Fruit fly (Drosophila melanogaster) whole organism, embryonic: ENCODE results near the gene CG14545.
A peak's percentile ranks its signal among the peaks of the same experiment; 100 is the strongest.

Experiments
- Aef1 ChIP-seq: fragments of 200-800 bp; sonication (Bioruptor generic); IDR thresholded peaks from 3 replicates; pipeline ENCODE4 v1.3.6; 2022; ENCODE audit warnings: missing biosample characterization, missing genetic modification characterization
- B-H2 ChIP-seq: fragments of 200-800 bp; sonication (Bioruptor generic); optimal IDR thresholded peaks from 2 replicates; lab custom pipeline; 2018; ENCODE audit warnings: missing biosample characterization, mild to moderate bottlenecking, missing genetic modification characterization
- CG13296 ChIP-seq: fragments of 200-800 bp; sonication (Bioruptor generic); optimal IDR thresholded peaks from 3 replicates; lab custom pipeline; 2018; ENCODE audit warnings: missing biosample characterization, mild to moderate bottlenecking, missing genetic modification characterization
- CG13624 ChIP-seq: fragments of 200-800 bp; sonication (Bioruptor generic); optimal IDR thresholded peaks from 2 replicates; lab custom pipeline; 2016; ENCODE audit warnings: missing biosample characterization, missing genetic modification characterization
- CG13894 ChIP-seq: fragments of 200-800 bp; sonication (Bioruptor generic); optimal IDR thresholded peaks from 3 replicates; lab custom pipeline; 2018; ENCODE audit warnings: missing biosample characterization, mild to moderate bottlenecking, missing genetic modification characterization, moderate library complexity
- CG15479 ChIP-seq: fragments of 200-800 bp; sonication (Bioruptor generic); optimal IDR thresholded peaks from 3 replicates; lab custom pipeline; 2019; ENCODE audit warnings: missing biosample characterization, mild to moderate bottlenecking, missing genetic modification characterization, moderate library complexity
- CG17829 ChIP-seq: fragments of 200-800 bp; optimal IDR thresholded peaks from 2 replicates; lab custom pipeline; 2019; ENCODE audit warnings: missing biosample characterization, mild to moderate bottlenecking, missing genetic modification characterization, moderate library complexity
- CG2712 ChIP-seq: fragments of 200-800 bp; optimal IDR thresholded peaks from 3 replicates; lab custom pipeline; 2019; ENCODE audit warnings: missing biosample characterization, mild to moderate bottlenecking, missing genetic modification characterization, moderate library complexity
- CG30020 ChIP-seq: fragments of 200-800 bp; optimal IDR thresholded peaks from 2 replicates; lab custom pipeline; 2019; ENCODE audit warnings: missing biosample characterization, mild to moderate bottlenecking, missing genetic modification characterization, moderate library complexity
- CG33213 ChIP-seq: fragments of 200-800 bp; sonication (Bioruptor generic); optimal IDR thresholded peaks from 3 replicates; lab custom pipeline; 2016; ENCODE audit warnings: missing biosample characterization, missing genetic modification characterization
- CG42726 ChIP-seq: fragments of 200-800 bp; sonication (Bioruptor generic); IDR thresholded peaks from 2 replicates; pipeline ENCODE4 v1.3.6; 2022; ENCODE audit warnings: missing biosample characterization, missing genetic modification characterization; ENCODE audit not compliant: partially characterized antibody
- CG4360 ChIP-seq: fragments of 200-800 bp; sonication (Bioruptor generic); IDR thresholded peaks from 2 replicates; pipeline ENCODE4 v1.3.6; 2022; ENCODE audit warnings: missing biosample characterization, missing genetic modification characterization
- CG6791 ChIP-seq: fragments of 200-800 bp; sonication (Bioruptor generic); IDR thresholded peaks from 3 replicates; pipeline ENCODE4 v1.3.6; 2022; ENCODE audit warnings: missing biosample characterization, missing genetic modification characterization; ENCODE audit not compliant: partially characterized antibody
- CG6854 ChIP-seq: fragments of 200-800 bp; sonication (Bioruptor generic); optimal IDR thresholded peaks from 3 replicates; lab custom pipeline; 2017; ENCODE audit warnings: missing biosample characterization, mild to moderate bottlenecking, missing genetic modification characterization
- CG8290 ChIP-seq, 3 experiments: fragments of 200-800 bp; sonication (Bioruptor generic); optimal IDR thresholded peaks; 2 replicates each; lab custom pipeline; 2016 to 2019; ENCODE audit warnings: missing biosample characterization in 3 of 3, missing genetic modification characterization in 3 of 3, mild to moderate bottlenecking in 2 of 3, moderate library complexity in 1 of 3
- CG8765 ChIP-seq: fragments of 200-800 bp; sonication (Bioruptor generic); IDR thresholded peaks from 2 replicates; pipeline ENCODE4 v1.3.6; 2022; ENCODE audit warnings: missing biosample characterization, missing genetic modification characterization
- CG9437 ChIP-seq: fragments of 200-800 bp; sonication (Bioruptor generic); optimal IDR thresholded peaks from 2 replicates; lab custom pipeline; 2018; ENCODE audit warnings: missing biosample characterization, mild to moderate bottlenecking, missing genetic modification characterization
- CHES-1-like ChIP-seq: fragments of 200-800 bp; sonication (Bioruptor generic); optimal IDR thresholded peaks from 2 replicates; lab custom pipeline; 2016; ENCODE audit warnings: missing biosample characterization, missing genetic modification characterization
- Eip74EF ChIP-seq, 2 experiments: fragments of 200-800 bp in 1 of 2; fragments of >200 bp in 1 of 2; sonication (Bioruptor generic) in 1 of 2; optimal IDR thresholded peaks; 2 replicates each; lab custom pipeline; 2017 to 2019; ENCODE audit warnings: missing biosample characterization in 2 of 2, missing genetic modification characterization in 2 of 2, mild to moderate bottlenecking in 1 of 2, moderate library complexity in 1 of 2
- Fer1 ChIP-seq: fragments of 200-800 bp; sonication (Bioruptor generic); optimal IDR thresholded peaks from 2 replicates; lab custom pipeline; 2017; ENCODE audit warnings: missing biosample characterization, mild to moderate bottlenecking, missing genetic modification characterization
- Fer3 ChIP-seq: fragments of 200-800 bp; sonication (Bioruptor generic); optimal IDR thresholded peaks from 2 replicates; lab custom pipeline; 2018; ENCODE audit warnings: missing biosample characterization, mild to moderate bottlenecking, missing genetic modification characterization, moderate library complexity
- HLH4C ChIP-seq: fragments of 200-800 bp; sonication (Bioruptor generic); IDR thresholded peaks from 3 replicates; pipeline ENCODE4 v1.3.6; 2022; ENCODE audit warnings: missing biosample characterization, missing genetic modification characterization; ENCODE audit not compliant: partially characterized antibody
- HmgD ChIP-seq: fragments of 200-800 bp; sonication (Bioruptor generic); optimal IDR thresholded peaks from 3 replicates; lab custom pipeline; 2016; ENCODE audit warnings: missing biosample characterization, missing genetic modification characterization
- HmgZ ChIP-seq: fragments of 200-800 bp; sonication (Bioruptor generic); optimal IDR thresholded peaks from 2 replicates; lab custom pipeline; 2018; ENCODE audit warnings: missing biosample characterization, mild to moderate bottlenecking, missing genetic modification characterization
- Hr51 ChIP-seq, 2 experiments: fragments of 200-800 bp; sonication (Bioruptor generic); optimal IDR thresholded peaks; 2 replicates in 1 of 2; 3 replicates in 1 of 2; lab custom pipeline; 2016 to 2018; ENCODE audit warnings: missing biosample characterization in 2 of 2, missing genetic modification characterization in 2 of 2, mild to moderate bottlenecking in 1 of 2, moderate library complexity in 1 of 2
- MESR4 ChIP-seq: fragments of 200-800 bp; sonication (Bioruptor generic); optimal IDR thresholded peaks from 2 replicates; lab custom pipeline; 2018; ENCODE audit warnings: missing biosample characterization, mild to moderate bottlenecking, missing genetic modification characterization, moderate library complexity
- Med ChIP-seq: fragments of 200-800 bp; sonication (Bioruptor generic); peaks from one replicate; lab custom pipeline; 2016; ENCODE audit warnings: missing biosample characterization, missing genetic modification characterization, mild to moderate bottlenecking, inconsistent platforms, moderate library complexity
- aop ChIP-seq: fragments of 200-800 bp; sonication (Bioruptor generic); IDR thresholded peaks from 2 replicates; pipeline ENCODE4 v1.3.6; 2022; ENCODE audit warnings: missing biosample characterization, missing genetic modification characterization
- bsh ChIP-seq, 2 experiments: fragments of 200-800 bp; sonication (Bioruptor generic); optimal IDR thresholded peaks; 2 replicates each; lab custom pipeline; 2017 to 2018; ENCODE audit warnings: mild to moderate bottlenecking in 2 of 2, missing biosample characterization in 2 of 2, missing genetic modification characterization in 2 of 2, moderate library complexity in 1 of 2
- dpn ChIP-seq, 2 experiments: fragments of 200-800 bp; sonication (Bioruptor generic); optimal IDR thresholded peaks; 3 replicates each; lab custom pipeline; 2016; ENCODE audit warnings: missing biosample characterization in 2 of 2, missing genetic modification characterization in 2 of 2
- dysf ChIP-seq: fragments of 200-800 bp; sonication (Bioruptor generic); IDR thresholded peaks from 3 replicates; pipeline ENCODE4 v1.3.6; 2022; ENCODE audit warnings: missing biosample characterization, missing genetic modification characterization
- ems ChIP-seq: fragments of 200-800 bp; sonication (Bioruptor generic); optimal IDR thresholded peaks from 3 replicates; lab custom pipeline; 2016; ENCODE audit warnings: missing biosample characterization, missing genetic modification characterization
- fu2 ChIP-seq: fragments of 200-800 bp; sonication (Bioruptor generic); optimal IDR thresholded peaks from 2 replicates; lab custom pipeline; 2016; ENCODE audit warnings: missing biosample characterization, missing genetic modification characterization
- insv ChIP-seq, 2 experiments: fragments of 200-800 bp; sonication (Bioruptor generic); optimal IDR thresholded peaks; 3 replicates each; lab custom pipeline; 2016 to 2018; ENCODE audit warnings: missing biosample characterization in 2 of 2, missing genetic modification characterization in 2 of 2
- kah ChIP-seq: fragments of 200-800 bp; sonication (Bioruptor generic); optimal IDR thresholded peaks from 2 replicates; lab custom pipeline; 2018; ENCODE audit warnings: missing biosample characterization, mild to moderate bottlenecking, missing genetic modification characterization
- klu ChIP-seq: fragments of 200-800 bp; sonication (Bioruptor generic); IDR thresholded peaks from 2 replicates; pipeline ENCODE4 v1.3.6; 2022; ENCODE audit warnings: missing biosample characterization, missing genetic modification characterization
- p53 ChIP-seq: fragments of 200-800 bp; sonication (Bioruptor generic); optimal IDR thresholded peaks from 2 replicates; lab custom pipeline; 2016; ENCODE audit warnings: missing biosample characterization, missing genetic modification characterization
- sens ChIP-seq: fragments of 200-800 bp; sonication (Bioruptor generic); peaks from one replicate; lab custom pipeline; 2016; ENCODE audit warnings: missing biosample characterization, missing genetic modification characterization
- slbo ChIP-seq: fragments of 200-800 bp; sonication (Bioruptor generic); IDR thresholded peaks from 2 replicates; pipeline ENCODE4 v1.3.6; 2022; ENCODE audit warnings: missing biosample characterization, missing genetic modification characterization
- sna ChIP-seq: fragments of 200-800 bp; sonication (Bioruptor generic); IDR thresholded peaks from 2 replicates; pipeline ENCODE4 v1.3.6; 2022; ENCODE audit warnings: missing biosample characterization, missing genetic modification characterization; ENCODE audit not compliant: partially characterized antibody
- sqz ChIP-seq: fragments of 200-800 bp; sonication (Bioruptor generic); optimal IDR thresholded peaks from 3 replicates; lab custom pipeline; 2018; ENCODE audit warnings: missing biosample characterization, mild to moderate bottlenecking, missing genetic modification characterization
- stwl ChIP-seq: fragments of 200-800 bp; sonication (Bioruptor generic); optimal IDR thresholded peaks from 3 replicates; lab custom pipeline; 2018; ENCODE audit warnings: missing biosample characterization, mild to moderate bottlenecking, missing genetic modification characterization, moderate library complexity
- trem ChIP-seq: fragments of 200-800 bp; optimal IDR thresholded peaks from 3 replicates; lab custom pipeline; 2019; ENCODE audit warnings: missing biosample characterization, mild to moderate bottlenecking, missing genetic modification characterization, moderate library complexity

CG14545 gene

DNA sequence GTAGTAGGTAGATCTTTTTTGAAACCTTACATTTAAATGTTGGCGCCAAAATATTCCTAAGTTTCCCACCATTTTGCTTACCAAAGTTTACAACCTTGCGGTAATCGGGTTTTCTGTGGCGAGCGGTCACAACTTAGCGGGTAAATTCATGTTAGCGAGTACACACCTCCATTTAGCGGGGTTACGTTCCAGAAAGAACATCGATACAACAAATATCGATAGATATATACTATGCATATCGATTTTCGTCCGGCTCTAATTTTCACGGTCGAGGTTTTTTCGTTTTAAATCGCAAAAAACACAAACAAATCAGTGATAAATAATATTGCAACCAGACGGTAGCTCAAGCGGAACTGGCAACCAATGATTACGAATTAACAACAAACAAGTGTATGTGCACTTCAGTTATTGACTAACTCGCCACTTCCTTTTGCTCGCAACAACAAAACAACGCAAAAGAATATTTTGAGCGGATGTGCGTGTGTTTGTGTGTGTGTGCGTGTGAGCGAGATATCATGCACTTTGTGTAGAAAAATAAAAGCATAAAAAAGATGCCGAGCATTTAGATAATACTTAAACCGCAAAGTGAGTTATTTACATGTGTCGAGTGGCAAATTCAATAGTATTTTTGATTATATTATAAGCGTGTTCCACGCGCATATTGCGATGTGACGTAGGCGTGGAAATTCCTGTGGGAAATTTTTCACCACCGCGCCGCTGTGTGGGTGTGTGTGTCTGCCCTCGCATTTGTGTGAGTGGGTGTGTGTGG lies 37.4 kb upstream of the CG14545 start, which contains the start of gene Lnk (continued):
- TF ChIP-seq stwl (tag; lab: Kevin White, UChicago) (peak; percentile 51), dpn (GFP tag; optimal IDR thresholded peaks at IDR 0.05; lab: Kevin White, UChicago) (peak; percentile 10 to 33), CG9437 (GFP tag; lab: Kevin White, UChicago) (peak; percentile 3), ems (GFP tag; lab: Kevin White, UChicago) (no peak), sens (GFP tag; lab: Kevin White, UChicago) (peak; percentile 69), CG8290 (GFP tag; optimal IDR thresholded peaks at IDR 0.05; lab: Kevin White, UChicago) (no peak), CG8290 (tag; optimal IDR thresholded peaks at IDR 0.05; lab: Kevin White, UChicago) (peak in 1 of 2 experiments; percentile 60), CG2712 (tag; lab: Kevin White, UChicago) (peak; percentile 33), CG15479 (GFP tag; lab: Kevin White, UChicago) (peak; percentile 17), CG13296 (GFP tag; lab: Kevin White, UChicago) (peak; percentile 20), trem (peak; percentile 75), CG30020 (tag; lab: Kevin White, UChicago) (peak; percentile 12), aop (peak; percentile 44; the same call in 1 of the 2 replicates), Fer3 (tag; lab: Kevin White, UChicago) (peak; percentile 25), Hr51 (GFP tag; optimal IDR thresholded peaks at IDR 0.05; lab: Kevin White, UChicago) (no peak), fu2 (GFP tag; lab: Kevin White, UChicago) (peak; percentile 15), CHES-1-like (GFP tag; lab: Kevin White, UChicago) (peak; percentile 15), slbo (GFP tag; lab: Robert Waterston, UW) (peak; percentile 21; the same call in 1 of the 2 replicates), kah (GFP tag; lab: Kevin White, UChicago) (no peak), CG42726 (GFP tag; lab: Robert Waterston, UW) (peak; percentile 96), CG4360 (GFP tag; lab: Robert Waterston, UW) (peak; percentile 34; the same call in 1 of the 2 replicates), p53 (GFP tag; lab: Kevin White, UChicago) (peak; percentile 2), CG6854 (GFP tag; lab: Kevin White, UChicago) (peak; percentile 18), Med (peak; percentile 57), dysf (GFP tag; lab: Robert Waterston, UW) (no peak), sna (peak; percentile 70), klu (GFP tag; lab: Robert Waterston, UW) (peak; percentile 34; the same call in 1 of the 2 replicates), MESR4 (GFP tag; lab: Kevin White, UChicago) (peak; percentile 95), Fer1 (GFP tag; lab: Kevin White, UChicago) (peak; percentile 42), B-H2 (GFP tag; lab: Kevin White, UChicago) (peak; percentile 47), CG13894 (tag; lab: Kevin White, UChicago) (no peak), CG6791 (GFP tag; lab: Robert Waterston, UW) (peak; percentile 92), CG33213 (GFP tag; lab: Kevin White, UChicago) (peak; percentile 29), insv (GFP tag; optimal IDR thresholded peaks at IDR 0.05; lab: Kevin White, UChicago) (peak in 1 of 2 experiments; percentile 71), HmgD (peak; percentile 37), Eip74EF (GFP tag; optimal IDR thresholded peaks at IDR 0.05; lab: Kevin White, UChicago) (no peak), CG13624 (GFP tag; lab: Kevin White, UChicago) (peak; percentile 77), Aef1 (peak; percentile 60; the same call in 2 of the 3 replicates), sqz (GFP tag; lab: Kevin White, UChicago) (peak; percentile 14), CG8765 (GFP tag; lab: Robert Waterston, UW) (peak; percentile 8; the same call in 1 of the 2 replicates), HmgZ (tag; lab: Kevin White, UChicago) (peak; percentile 84), HLH4C (peak; percentile 75), CG17829 (tag; lab: Kevin White, UChicago) (peak; percentile 46), bsh (GFP tag; optimal IDR thresholded peaks at IDR 0.05; lab: Kevin White, UChicago) (peak in 1 of 2 experiments; percentile 71)
